Worm (Caenorhabditis elegans) whole organism, L2 larva: ENCODE measurements around the gene fbxb-29.

Experiments used
- skn-1 ChIP-seq: sonication (generic microtip); optimal IDR thresholded peaks from 2 replicates; lab custom pipeline; 2017; ENCODE audit warnings: missing biosample characterization, missing genetic modification characterization
- snpc-4 ChIP-seq: fragments of 150-350 bp; optimal IDR thresholded peaks from 2 replicates; lab custom pipeline; 2014; ENCODE audit warnings: missing biosample characterization, missing genetic modification characterization

ce11 chrII:991300-991699 lies 8.1 kb downstream of the fbxb-29 start, which contains the start of gene fbxc-42:
- TF ChIP-seq skn-1 (tag; lab: Kevin White, UChicago) (no peak), snpc-4 (no peak)
